Fruit fly (Drosophila melanogaster) whole organism, embryonic: ENCODE results near the gene Sqor.

ENCODE experiments used
- ATbp ChIP-seq: fragments of 200-800 bp; sonication (Bioruptor generic); optimal IDR thresholded peaks from 2 replicates; lab custom pipeline; 2017; ENCODE audit warnings: missing biosample characterization, mild to moderate bottlenecking, missing genetic modification characterization, missing genetic modification reagents
- Atf6 ChIP-seq: fragments of 200-800 bp; sonication (Bioruptor generic); IDR thresholded peaks from 2 replicates; pipeline ENCODE4 v1.3.6; 2022; ENCODE audit warnings: missing biosample characterization, missing genetic modification characterization
- C15 ChIP-seq: fragments of 200-800 bp; sonication (Bioruptor generic); IDR thresholded peaks from 3 replicates; pipeline ENCODE4 v1.3.6; 2022; ENCODE audit warnings: missing biosample characterization, missing genetic modification characterization
- CG11723 ChIP-seq: fragments of 200-800 bp; sonication (Bioruptor generic); optimal IDR thresholded peaks from 2 replicates; lab custom pipeline; 2017; ENCODE audit warnings: missing biosample characterization, mild to moderate bottlenecking, missing genetic modification characterization
- CG12942 ChIP-seq: fragments of 200-800 bp; sonication (Bioruptor generic); optimal IDR thresholded peaks from 3 replicates; lab custom pipeline; 2016; ENCODE audit warnings: missing biosample characterization, missing genetic modification characterization
- CG13894 ChIP-seq: fragments of 200-800 bp; sonication (Bioruptor generic); optimal IDR thresholded peaks from 3 replicates; lab custom pipeline; 2018; ENCODE audit warnings: missing biosample characterization, mild to moderate bottlenecking, missing genetic modification characterization, moderate library complexity
- CG17361 ChIP-seq: fragments of 200-800 bp; sonication (Bioruptor generic); IDR thresholded peaks from 3 replicates; pipeline ENCODE4 v1.3.6; 2022; ENCODE audit warnings: missing biosample characterization, missing genetic modification characterization
- CG17912 ChIP-seq: fragments of 200-800 bp; sonication (Bioruptor generic); optimal IDR thresholded peaks from 2 replicates; lab custom pipeline; 2018; ENCODE audit warnings: missing biosample characterization, mild to moderate bottlenecking, missing genetic modification characterization
- CG18764 ChIP-seq: fragments of 200-800 bp; sonication (Bioruptor generic); optimal IDR thresholded peaks from 3 replicates; lab custom pipeline; 2016; ENCODE audit warnings: missing biosample characterization, missing genetic modification characterization
- CG3065 ChIP-seq: fragments of 200-800 bp; sonication (Bioruptor generic); optimal IDR thresholded peaks from 2 replicates; lab custom pipeline; 2016; ENCODE audit warnings: missing biosample characterization, missing genetic modification characterization
- CG32532 ChIP-seq: fragments of 200-800 bp; sonication (Bioruptor generic); IDR thresholded peaks from 2 replicates; pipeline ENCODE4 v1.3.6; 2022; ENCODE audit warnings: missing biosample characterization, missing genetic modification characterization
- CG4617 ChIP-seq: fragments of 200-800 bp; sonication (Bioruptor generic); optimal IDR thresholded peaks from 3 replicates; lab custom pipeline; 2016; ENCODE audit warnings: missing biosample characterization, missing genetic modification characterization, borderline replicate concordance
- CG4730 ChIP-seq: fragments of 200-800 bp; sonication (Bioruptor generic); IDR thresholded peaks from 2 replicates; pipeline ENCODE4 v1.3.6; 2022; ENCODE audit warnings: missing biosample characterization, missing genetic modification characterization
- CG4854 ChIP-seq: fragments of 200-800 bp; sonication (Bioruptor generic); optimal IDR thresholded peaks from 2 replicates; lab custom pipeline; 2016; ENCODE audit warnings: missing biosample characterization, missing genetic modification characterization, inconsistent platforms
- CG6654 ChIP-seq: fragments of 200-800 bp; sonication (Bioruptor generic); optimal IDR thresholded peaks from 2 replicates; lab custom pipeline; 2017; ENCODE audit warnings: missing biosample characterization, mild to moderate bottlenecking, missing genetic modification characterization
- CG7963 ChIP-seq: fragments of 200-800 bp; sonication (Bioruptor generic); IDR thresholded peaks from 3 replicates; pipeline ENCODE4 v1.3.6; 2022; ENCODE audit warnings: missing biosample characterization, missing genetic modification characterization; ENCODE audit not compliant: partially characterized antibody
- CG9727 ChIP-seq: fragments of 200-800 bp; sonication (Bioruptor generic); optimal IDR thresholded peaks from 3 replicates; lab custom pipeline; 2017; ENCODE audit warnings: missing biosample characterization, mild to moderate bottlenecking, missing genetic modification characterization
- CG9876 ChIP-seq: fragments of 200-800 bp; sonication (Bioruptor generic); optimal IDR thresholded peaks from 2 replicates; lab custom pipeline; 2016; ENCODE audit warnings: missing biosample characterization, missing genetic modification characterization
- Dll ChIP-seq: fragments of 200-800 bp; sonication (Bioruptor generic); IDR thresholded peaks from 4 replicates; pipeline ENCODE4 v1.3.6; 2022; ENCODE audit warnings: missing biosample characterization, missing genetic modification characterization; ENCODE audit not compliant: partially characterized antibody
- E2f2 ChIP-seq: fragments of 200-800 bp; sonication (Bioruptor generic); IDR thresholded peaks from 2 replicates; pipeline ENCODE4 v1.3.6; 2022; ENCODE audit warnings: missing biosample characterization, missing genetic modification characterization
- Eip74EF ChIP-seq, 2 experiments: fragments of 200-800 bp in 1 of 2; fragments of >200 bp in 1 of 2; sonication (Bioruptor generic) in 1 of 2; optimal IDR thresholded peaks; 2 replicates each; lab custom pipeline; 2017 to 2019; ENCODE audit warnings: missing biosample characterization in 2 of 2, missing genetic modification characterization in 2 of 2, mild to moderate bottlenecking in 1 of 2, moderate library complexity in 1 of 2
- Elba2 ChIP-seq: fragments of 200-800 bp; sonication (Bioruptor generic); optimal IDR thresholded peaks from 3 replicates; lab custom pipeline; 2016; ENCODE audit warnings: missing biosample characterization, missing genetic modification characterization
- HLH3B ChIP-seq: fragments of 200-800 bp; sonication (Bioruptor generic); IDR thresholded peaks from 2 replicates; pipeline ENCODE4 v1.3.6; 2022; ENCODE audit warnings: missing biosample characterization, missing genetic modification characterization
- HmgD ChIP-seq: fragments of 200-800 bp; sonication (Bioruptor generic); optimal IDR thresholded peaks from 3 replicates; lab custom pipeline; 2016; ENCODE audit warnings: missing biosample characterization, missing genetic modification characterization
- Hmr ChIP-seq: fragments of 200-800 bp; sonication (Bioruptor generic); optimal IDR thresholded peaks from 3 replicates; lab custom pipeline; 2017; ENCODE audit warnings: mild to moderate bottlenecking, missing biosample characterization, missing genetic modification reagents, missing genetic modification characterization
- MTF-1 ChIP-seq: fragments of 200-800 bp; sonication (Bioruptor generic); optimal IDR thresholded peaks from 2 replicates; lab custom pipeline; 2018; ENCODE audit warnings: missing biosample characterization, mild to moderate bottlenecking, missing genetic modification characterization, borderline replicate concordance
- Med ChIP-seq: fragments of 200-800 bp; sonication (Bioruptor generic); peaks from one replicate; lab custom pipeline; 2016; ENCODE audit warnings: missing biosample characterization, missing genetic modification characterization, mild to moderate bottlenecking, inconsistent platforms, moderate library complexity
- Nf-YB ChIP-seq: fragments of 200-800 bp; sonication (Bioruptor generic); optimal IDR thresholded peaks from 3 replicates; lab custom pipeline; 2019; ENCODE audit warnings: missing biosample characterization, mild to moderate bottlenecking, missing genetic modification characterization, moderate library complexity
- Nf-YC ChIP-seq: fragments of 200-800 bp; optimal IDR thresholded peaks from 3 replicates; lab custom pipeline; 2019; ENCODE audit warnings: missing biosample characterization, mild to moderate bottlenecking, missing genetic modification characterization, moderate library complexity
- Pdp1 ChIP-seq, 2 experiments: fragments of 200-800 bp; sonication (Bioruptor generic); optimal IDR thresholded peaks; 3 replicates each; lab custom pipeline; 2016; ENCODE audit warnings: missing biosample characterization in 2 of 2, missing genetic modification characterization in 2 of 2, mild to moderate bottlenecking in 1 of 2, moderate library complexity in 1 of 2
- Spps ChIP-seq: fragments of 200-800 bp; sonication (Bioruptor generic); optimal IDR thresholded peaks from 2 replicates; lab custom pipeline; 2018; ENCODE audit warnings: missing biosample characterization, mild to moderate bottlenecking, missing genetic modification characterization
- Sry-β ChIP-seq: fragments of 200-800 bp; sonication (Bioruptor generic); optimal IDR thresholded peaks from 2 replicates; lab custom pipeline; 2018; ENCODE audit warnings: missing biosample characterization, mild to moderate bottlenecking, missing genetic modification characterization, moderate library complexity
- Xrp1 ChIP-seq: fragments of 200-800 bp; sonication (Bioruptor generic); IDR thresholded peaks from 2 replicates; pipeline ENCODE4 v1.3.6; 2022; ENCODE audit warnings: missing biosample characterization, missing genetic modification characterization
- al ChIP-seq: fragments of 200-800 bp; sonication (Bioruptor generic); IDR thresholded peaks from 2 replicates; pipeline ENCODE4 v1.3.6; 2022; ENCODE audit warnings: missing biosample characterization, missing genetic modification characterization
- bowl ChIP-seq: fragments of 200-800 bp; sonication (Bioruptor generic); IDR thresholded peaks from 2 replicates; pipeline ENCODE4 v1.3.6; 2022; ENCODE audit warnings: missing biosample characterization, missing genetic modification characterization
- chif ChIP-seq, 2 experiments: fragments of 200-800 bp; sonication (Bioruptor generic); optimal IDR thresholded peaks; 3 replicates each; lab custom pipeline; 2016; ENCODE audit warnings: missing biosample characterization in 2 of 2, missing genetic modification characterization in 2 of 2
- crol ChIP-seq: fragments of 200-800 bp; sonication (Bioruptor generic); IDR thresholded peaks from 2 replicates; pipeline ENCODE4 v1.3.6; 2022; ENCODE audit warnings: missing biosample characterization, missing genetic modification characterization
- dpn ChIP-seq, 2 experiments: fragments of 200-800 bp; sonication (Bioruptor generic); optimal IDR thresholded peaks; 3 replicates each; lab custom pipeline; 2016; ENCODE audit warnings: missing biosample characterization in 2 of 2, missing genetic modification characterization in 2 of 2
- ind ChIP-seq: fragments of 200-800 bp; sonication (Bioruptor generic); optimal IDR thresholded peaks from 3 replicates; lab custom pipeline; 2016; ENCODE audit warnings: missing biosample characterization, missing genetic modification characterization
- klu ChIP-seq: fragments of 200-800 bp; sonication (Bioruptor generic); IDR thresholded peaks from 2 replicates; pipeline ENCODE4 v1.3.6; 2022; ENCODE audit warnings: missing biosample characterization, missing genetic modification characterization
- knrl ChIP-seq: fragments of 200-800 bp; sonication (Bioruptor generic); IDR thresholded peaks from 3 replicates; pipeline ENCODE4 v1.3.6; 2022; ENCODE audit warnings: missing biosample characterization, missing genetic modification characterization; ENCODE audit not compliant: partially characterized antibody
- nmo ChIP-seq: fragments of 200-800 bp; sonication (Bioruptor generic); optimal IDR thresholded peaks from 2 replicates; lab custom pipeline; 2018; ENCODE audit warnings: missing biosample characterization, mild to moderate bottlenecking, missing genetic modification characterization, moderate library complexity
- peb ChIP-seq: fragments of 200-800 bp; sonication (Bioruptor generic); IDR thresholded peaks from 2 replicates; pipeline ENCODE4 v1.3.6; 2022; ENCODE audit warnings: missing biosample characterization, missing genetic modification characterization
- schlank ChIP-seq: fragments of 200-800 bp; sonication (Bioruptor generic); optimal IDR thresholded peaks from 2 replicates; lab custom pipeline; 2018; ENCODE audit warnings: missing biosample characterization, mild to moderate bottlenecking, missing genetic modification characterization
- sr ChIP-seq: fragments of 200-800 bp; sonication (Bioruptor generic); IDR thresholded peaks from 3 replicates; pipeline ENCODE4 v1.3.6; 2022; ENCODE audit warnings: missing biosample characterization, missing genetic modification characterization
- tll ChIP-seq, 2 experiments: fragments of 200-800 bp in 1 of 2; fragments of >200 bp in 1 of 2; sonication (Bioruptor generic) in 1 of 2; optimal IDR thresholded peaks; 2 replicates each; lab custom pipeline; 2017 to 2019; ENCODE audit warnings: missing biosample characterization in 2 of 2, missing genetic modification characterization in 2 of 2, mild to moderate bottlenecking in 1 of 2, moderate library complexity in 1 of 2
- zfh1 ChIP-seq: fragments of 200-800 bp; sonication (Bioruptor generic); IDR thresholded peaks from 3 replicates; pipeline ENCODE4 v1.3.6; 2022; ENCODE audit warnings: missing biosample characterization, missing genetic modification characterization

Gene Sqor

dm6 chr3L:4193730-4194649 lies 46.0 kb upstream of the Sqor start, which contains the start of gene CG43367 (continued):
- TF ChIP-seq ATbp (GFP tag; lab: Kevin White, UChicago) (no peak), Eip74EF (GFP tag; optimal IDR thresholded peaks at IDR 0.05; lab: Kevin White, UChicago) (no peak), Pdp1 (GFP tag; optimal IDR thresholded peaks at IDR 0.05; lab: Kevin White, UChicago) (peak in 1 of 2 experiments; percentile 93), Nf-YB (no peak), CG4617 (GFP tag; lab: Kevin White, UChicago) (peak; percentile 29), Sry-β (GFP tag; lab: Kevin White, UChicago) (no peak), knrl (GFP tag; lab: Robert Waterston, UW) (no peak), sr (GFP tag; lab: Robert Waterston, UW) (peak; percentile 77), ind (no peak), dpn (GFP tag; optimal IDR thresholded peaks at IDR 0.05; lab: Kevin White, UChicago) (peak in 1 of 2 experiments; percentile 40), CG4854 (GFP tag; lab: Kevin White, UChicago) (no peak), Med (GFP tag; lab: Kevin White, UChicago) (peak; percentile 89), Spps (tag; lab: Kevin White, UChicago) (no peak), al (GFP tag; lab: Robert Waterston, UW) (no peak), crol (GFP tag; lab: Robert Waterston, UW) (peak; percentile 90), CG7963 (GFP tag; lab: Robert Waterston, UW) (no peak), MTF-1 (GFP tag; lab: Kevin White, UChicago) (peak; percentile 6), Elba2 (GFP tag; lab: Kevin White, UChicago) (peak; percentile 82), peb (GFP tag; lab: Robert Waterston, UW) (no peak), CG9876 (GFP tag; lab: Kevin White, UChicago) (no peak), CG12942 (GFP tag; lab: Kevin White, UChicago) (no peak), CG13894 (tag; lab: Kevin White, UChicago) (no peak), CG3065 (no peak), C15 (GFP tag; lab: Robert Waterston, UW) (no peak), Xrp1 (GFP tag; lab: Robert Waterston, UW) (peak; percentile 23; the same call in 1 of the 2 replicates), CG11723 (GFP tag; lab: Kevin White, UChicago) (no peak), CG32532 (peak; percentile 32; the same call in 1 of the 2 replicates), tll (GFP tag; optimal IDR thresholded peaks at IDR 0.05; lab: Kevin White, UChicago) (peak in 1 of 2 experiments; percentile 34), schlank (tag; lab: Kevin White, UChicago) (no peak), Dll (0 out of 4 replicates have a peak, but pooled peaks have one; percentile 32), nmo (GFP tag; lab: Kevin White, UChicago) (peak; percentile 15), CG17361 (GFP tag; lab: Robert Waterston, UW) (no peak), bowl (GFP tag; lab: Robert Waterston, UW) (no peak), Atf6 (0 out of 2 replicates have a peak, but pooled peaks have one; percentile 22), CG17912 (GFP tag; lab: Kevin White, UChicago) (peak; percentile 22), Hmr (GFP tag; lab: Kevin White, UChicago) (peak; percentile 6), CG6654 (GFP tag; lab: Kevin White, UChicago) (no peak), HLH3B (GFP tag; lab: Robert Waterston, UW) (no peak), zfh1 (0 out of 3 replicates have a peak, but pooled peaks have one; percentile 12), CG9727 (GFP tag; lab: Kevin White, UChicago) (no peak), chif (GFP tag; optimal IDR thresholded peaks at IDR 0.05; lab: Kevin White, UChicago) (peak in 1 of 2 experiments; percentile 3), CG4730 (no peak), Nf-YC (tag; lab: Kevin White, UChicago) (no peak), E2f2 (peak; percentile 97), HmgD (peak; percentile 25), CG18764 (no peak), klu (GFP tag; lab: Robert Waterston, UW) (0 out of 2 replicates have a peak, but pooled peaks have one; percentile 21)
